Worm (Caenorhabditis elegans) whole organism, late embryonic: Measurements from ENCODE around the gene C01G6.3.

Source experiments
- ceh-6 ChIP-seq: fragments of 200-800 bp; sonication (Bioruptor generic); optimal IDR thresholded peaks from 2 replicates; lab custom pipeline; 2018; ENCODE audit warnings: mild to moderate bottlenecking, missing genetic modification characterization, missing compliant biosample characterization
- pha-4 ChIP-seq: fragments of 150-350 bp; optimal IDR thresholded peaks from 2 replicates; lab custom pipeline; 2018; ENCODE audit warnings: missing biosample characterization, missing genetic modification reagents, missing genetic modification characterization
- sox-4 ChIP-seq: sonication (generic microtip); optimal IDR thresholded peaks from 2 replicates; lab custom pipeline; 2017; ENCODE audit warnings: mild to moderate bottlenecking, missing genetic modification characterization, inconsistent platforms, missing compliant biosample characterization

DNA sequence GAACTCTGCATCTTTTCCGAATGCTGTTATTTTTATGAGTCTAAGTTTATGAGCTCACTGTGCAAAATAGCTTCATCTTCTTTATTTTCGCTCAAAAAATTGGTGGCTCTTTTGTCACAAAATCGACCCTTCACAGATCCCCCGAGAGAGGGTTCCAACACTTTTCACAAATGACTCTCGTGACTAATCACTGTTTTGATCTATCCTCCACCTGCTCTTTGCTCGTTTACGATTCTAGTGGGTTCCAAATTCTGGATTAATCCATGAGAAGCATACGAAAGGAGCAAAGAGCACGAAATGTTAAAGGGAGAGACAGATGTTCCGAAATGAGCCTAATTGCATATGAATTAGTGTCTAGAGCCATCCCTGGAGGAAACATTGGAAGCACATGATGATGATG is 8.3 kb upstream of the C01G6.3 start:
- TF ChIP-seq pha-4 (tag; lab: Kevin White, UChicago) = no peak
- no peak for TF ChIP-seq sox-4 (tag; lab: Kevin White, UChicago)
- no peak for TF ChIP-seq ceh-6
